Worm (Caenorhabditis elegans): ENCODE measurements around the gene vps-32.1.

Gene vps-32.1

ce11 chrII:6588605-6589292, 759 bp upstream of the vps-32.1 start, which contains the start of gene icd-1 (continued):
- TF ChIP-seq lin-11 (tag; optimal IDR thresholded peaks at IDR 0.05) (no peak), unc-3 (GFP tag; conservative IDR thresholded peaks at IDR 0.05) (no peak), unc-3 (tag; optimal IDR thresholded peaks at IDR 0.05) (no peak), F13H6.1 (tag; optimal IDR thresholded peaks at IDR 0.05) (no peak), tbx-2 (tag; optimal IDR thresholded peaks at IDR 0.05) (peak; percentile 87), gmeb-2 (tag; optimal IDR thresholded peaks at IDR 0.05) (no peak), unc-86 (tag; optimal IDR thresholded peaks at IDR 0.05) (peak; percentile 39), ceh-30 (tag; optimal IDR thresholded peaks at IDR 0.05) (peak; percentile 82), hlh-6 (tag; optimal IDR thresholded peaks at IDR 0.05) (no peak), lim-6 (tag; optimal IDR thresholded peaks at IDR 0.05) (peak; percentile 13), K09A11.1 (tag; optimal IDR thresholded peaks at IDR 0.05; ENCODE audit: insufficient read depth) (peak; percentile 60), ama-1 (optimal IDR thresholded peaks at IDR 0.05) (no peak), T23F11.4 (GFP tag; optimal IDR thresholded peaks at IDR 0.05) (no peak), ceh-48 (tag; optimal IDR thresholded peaks at IDR 0.05) (peak; percentile 17), nhr-11 (tag; optimal IDR thresholded peaks at IDR 0.05) (peak; percentile 66), K02D7.2 (tag; optimal IDR thresholded peaks at IDR 0.05) (no peak), elt-2 (tag; optimal IDR thresholded peaks at IDR 0.05) (peak; percentile 66), pax-1 (tag; optimal IDR thresholded peaks at IDR 0.05) (peak; percentile 87), ceh-45 (GFP tag; IDR thresholded peaks at IDR 0.05) (no peak), C38D4.7 (GFP tag; optimal IDR thresholded peaks at IDR 0.05) (no peak), ceh-9 (tag; optimal IDR thresholded peaks at IDR 0.05) (no peak), unc-42 (tag; optimal IDR thresholded peaks at IDR 0.05) (peak; percentile 74), ceh-18 (tag; optimal IDR thresholded peaks at IDR 0.05) (peak; percentile 93)

- TF ChIP-seq C08G9.2 (tag; optimal IDR thresholded peaks at IDR 0.05) (no peak), pros-1 (tag; optimal IDR thresholded peaks at IDR 0.05) (no peak), ceh-14 (tag; optimal IDR thresholded peaks at IDR 0.05) (no peak), K02D7.2 (tag; optimal IDR thresholded peaks at IDR 0.05) (no peak), fkh-10 (GFP tag; optimal IDR thresholded peaks at IDR 0.05) (no peak), ceh-2 (tag; optimal IDR thresholded peaks at IDR 0.05) (no peak), C38D4.7 (GFP tag; optimal IDR thresholded peaks at IDR 0.05) (no peak), ztf-16 (tag; optimal IDR thresholded peaks at IDR 0.05) (no peak)
These were observed 1.5 kb downstream of the vps-32.1 start for ce11 chrII:6591000-6591399.

ce11 chrII:6592251-6592650, 2.7 kb downstream of the vps-32.1 start, which contains the start of gene C56C10.9:
Gene C56C10.9, minus strand, starts transcription at chrII:6592351.
- no peak for TF ChIP-seq che-1 (tag; optimal IDR thresholded peaks at IDR 0.05)
- no peak for TF ChIP-seq fax-1 (tag; optimal IDR thresholded peaks at IDR 0.05)
- TF ChIP-seq T23F11.4 (GFP tag; optimal IDR thresholded peaks at IDR 0.05): no peak
- TF ChIP-seq nhr-11 (tag; optimal IDR thresholded peaks at IDR 0.05): no peak
- TF ChIP-seq ets-4 (tag; optimal IDR thresholded peaks at IDR 0.05): no peak
- TF ChIP-seq F13H6.1 (tag; optimal IDR thresholded peaks at IDR 0.05): no peak
- no peak for TF ChIP-seq ceh-2 (tag; optimal IDR thresholded peaks at IDR 0.05)
- TF ChIP-seq ceh-14 (tag; optimal IDR thresholded peaks at IDR 0.05): no peak
- no peak for TF ChIP-seq dmd-4 (tag; optimal IDR thresholded peaks at IDR 0.05; ENCODE audit: borderline replicate concordance)
- TF ChIP-seq unc-86 (tag; optimal IDR thresholded peaks at IDR 0.05): no peak
- no peak for TF ChIP-seq sox-2 (GFP tag; IDR thresholded peaks at IDR 0.05)
- no peak for TF ChIP-seq pag-3 (tag; optimal IDR thresholded peaks at IDR 0.05; ENCODE audit: borderline replicate concordance)
- no peak for TF ChIP-seq hlh-30 (tag; optimal IDR thresholded peaks at IDR 0.05; ENCODE audit: insufficient read depth)

ce11 chrII:6594151-6594550, 4.6 kb downstream of the vps-32.1 start, which contains the start of gene aipr-1:
Gene aipr-1, minus strand, starts transcription at chrII:6594251.
- TF ChIP-seq npax-4 (tag; optimal IDR thresholded peaks at IDR 0.05) (no peak), hlh-8 (tag; optimal IDR thresholded peaks at IDR 0.05) (no peak), eyg-1 (tag; optimal IDR thresholded peaks at IDR 0.05) (no peak), tbx-7 (tag; optimal IDR thresholded peaks at IDR 0.05) (no peak), F13H6.1 (tag; optimal IDR thresholded peaks at IDR 0.05) (no peak), nhr-11 (tag; optimal IDR thresholded peaks at IDR 0.05) (no peak), sox-2 (GFP tag; IDR thresholded peaks at IDR 0.05) (no peak), K02D7.2 (tag; optimal IDR thresholded peaks at IDR 0.05) (no peak), K09A11.1 (tag; optimal IDR thresholded peaks at IDR 0.05; ENCODE audit: insufficient read depth) (no peak), rnt-1 (tag; optimal IDR thresholded peaks at IDR 0.05) (no peak), madf-2 (tag; optimal IDR thresholded peaks at IDR 0.05) (no peak), pat-9 (tag; optimal IDR thresholded peaks at IDR 0.05) (no peak), ets-4 (tag; optimal IDR thresholded peaks at IDR 0.05) (no peak), pag-3 (tag; optimal IDR thresholded peaks at IDR 0.05; ENCODE audit: borderline replicate concordance) (no peak), unc-3 (GFP tag; conservative IDR thresholded peaks at IDR 0.05) (no peak), unc-3 (tag; optimal IDR thresholded peaks at IDR 0.05) (no peak), che-1 (tag; optimal IDR thresholded peaks at IDR 0.05) (no peak)

All from whole organism, late embryonic.